Fruit fly (Drosophila melanogaster) whole organism, prepupa: ENCODE measurements around the gene CG1662.

Experiments
- CG10631 ChIP-seq: fragments of 200-800 bp; sonication (Bioruptor generic); optimal IDR thresholded peaks from 2 replicates; lab custom pipeline; 2016; ENCODE audit warnings: missing biosample characterization, missing genetic modification characterization
- CG10669 ChIP-seq: fragments of 200-800 bp; sonication (Bioruptor generic); optimal IDR thresholded peaks from 3 replicates; lab custom pipeline; 2018; ENCODE audit warnings: missing biosample characterization, mild to moderate bottlenecking, missing genetic modification characterization, moderate library complexity
- CG11294 ChIP-seq: fragments of 200-800 bp; sonication (Bioruptor generic); IDR thresholded peaks from 2 replicates; pipeline ENCODE4 v1.3.6; 2022; ENCODE audit warnings: missing biosample characterization, missing genetic modification characterization
- CG11762 ChIP-seq: fragments of 200-800 bp; sonication (Bioruptor generic); optimal IDR thresholded peaks from 3 replicates; lab custom pipeline; 2016; ENCODE audit warnings: missing biosample characterization, missing genetic modification characterization; ENCODE audit not compliant: insufficient read depth
- CG11902 ChIP-seq: fragments of 200-800 bp; sonication (Bioruptor generic); optimal IDR thresholded peaks from 3 replicates; lab custom pipeline; 2016; ENCODE audit warnings: missing biosample characterization, missing genetic modification characterization
- CG15336 ChIP-seq: fragments of 200-800 bp; sonication (Bioruptor generic); IDR thresholded peaks from 2 replicates; pipeline ENCODE4 v1.3.6; 2022; ENCODE audit warnings: missing biosample characterization, missing genetic modification characterization
- CG1621 ChIP-seq: fragments of 200-800 bp; sonication (Bioruptor generic); optimal IDR thresholded peaks from 3 replicates; lab custom pipeline; 2018; ENCODE audit warnings: missing biosample characterization, mild to moderate bottlenecking, missing genetic modification characterization
- CG16779 ChIP-seq: fragments of 200-800 bp; sonication (Bioruptor generic); optimal IDR thresholded peaks from 3 replicates; lab custom pipeline; 2017; ENCODE audit warnings: missing biosample characterization, mild to moderate bottlenecking, missing genetic modification characterization
- CG3032 ChIP-seq: fragments of 200-800 bp; optimal IDR thresholded peaks from 2 replicates; lab custom pipeline; 2019; ENCODE audit warnings: missing biosample characterization, mild to moderate bottlenecking, missing genetic modification characterization, moderate library complexity
- CG31627 ChIP-seq: fragments of 200-800 bp; sonication (Bioruptor generic); optimal IDR thresholded peaks from 3 replicates; lab custom pipeline; 2016; ENCODE audit warnings: missing biosample characterization, missing genetic modification characterization
- CG32006 ChIP-seq: fragments of 200-800 bp; sonication (Bioruptor generic); optimal IDR thresholded peaks from 3 replicates; lab custom pipeline; 2017; ENCODE audit warnings: missing biosample characterization, mild to moderate bottlenecking, missing genetic modification characterization
- CG3919 ChIP-seq: fragments of 200-800 bp; sonication (Bioruptor generic); optimal IDR thresholded peaks from 3 replicates; lab custom pipeline; 2016; ENCODE audit warnings: missing biosample characterization, missing genetic modification characterization
- CG4318 ChIP-seq: fragments of 200-800 bp; sonication (Bioruptor generic); optimal IDR thresholded peaks from 3 replicates; lab custom pipeline; 2017; ENCODE audit warnings: missing biosample characterization, mild to moderate bottlenecking, missing genetic modification characterization
- CG6163 ChIP-seq: fragments of 200-800 bp; sonication (Bioruptor generic); IDR thresholded peaks from 3 replicates; pipeline ENCODE4 v1.3.6; 2022; ENCODE audit warnings: missing biosample characterization, missing genetic modification characterization
- CG6792 ChIP-seq: fragments of 200-800 bp; sonication (Bioruptor generic); optimal IDR thresholded peaks from 3 replicates; lab custom pipeline; 2016; ENCODE audit warnings: missing biosample characterization, missing genetic modification characterization
- CG6808 ChIP-seq: fragments of 200-800 bp; sonication (Bioruptor generic); optimal IDR thresholded peaks from 3 replicates; lab custom pipeline; 2017; ENCODE audit warnings: missing biosample characterization, missing genetic modification characterization, mild to moderate bottlenecking, moderate library complexity, missing genetic modification reagents
- CG7368 ChIP-seq: fragments of 200-800 bp; sonication (Bioruptor generic); optimal IDR thresholded peaks from 3 replicates; lab custom pipeline; 2016; ENCODE audit warnings: missing biosample characterization, missing genetic modification characterization
- CG8319 ChIP-seq: fragments of 200-800 bp; sonication (Bioruptor generic); optimal IDR thresholded peaks from 3 replicates; lab custom pipeline; 2016; ENCODE audit warnings: missing biosample characterization, missing genetic modification characterization
- CG9139 ChIP-seq: fragments of 200-800 bp; sonication (Bioruptor generic); optimal IDR thresholded peaks from 3 replicates; lab custom pipeline; 2017; ENCODE audit warnings: missing biosample characterization, mild to moderate bottlenecking, missing genetic modification characterization
- Eip75B ChIP-seq: fragments of 200-800 bp; sonication (Bioruptor generic); optimal IDR thresholded peaks from 3 replicates; lab custom pipeline; 2016; ENCODE audit warnings: missing biosample characterization, missing genetic modification characterization
- Ets21C ChIP-seq: fragments of 200-800 bp; sonication (Bioruptor generic); optimal IDR thresholded peaks from 3 replicates; lab custom pipeline; 2016; ENCODE audit warnings: missing biosample characterization, missing genetic modification characterization
- Ets96B ChIP-seq: fragments of 200-800 bp; optimal IDR thresholded peaks from 2 replicates; lab custom pipeline; 2019; ENCODE audit warnings: missing biosample characterization, mild to moderate bottlenecking, missing genetic modification characterization, moderate library complexity
- Gug ChIP-seq: fragments of 200-800 bp; sonication (Bioruptor generic); IDR thresholded peaks from 2 replicates; pipeline ENCODE4 v1.3.6; 2022; ENCODE audit warnings: missing biosample characterization, missing genetic modification characterization
- Hr38 ChIP-seq: sonication (Bioruptor generic); optimal IDR thresholded peaks from 2 replicates; lab custom pipeline; 2016; ENCODE audit warnings: missing biosample characterization, missing genetic modification characterization
- Hr4 ChIP-seq: fragments of 200-800 bp; sonication (Bioruptor generic); optimal IDR thresholded peaks from 3 replicates; lab custom pipeline; 2016; ENCODE audit warnings: missing biosample characterization, missing genetic modification characterization
- OdsH ChIP-seq: fragments of 200-800 bp; sonication (Bioruptor generic); optimal IDR thresholded peaks from 3 replicates; lab custom pipeline; 2016; ENCODE audit warnings: missing biosample characterization, missing genetic modification characterization
- Smox ChIP-seq: fragments of 200-800 bp; sonication (Bioruptor generic); optimal IDR thresholded peaks from 3 replicates; lab custom pipeline; 2016; ENCODE audit warnings: missing biosample characterization, missing genetic modification characterization
- Sox102F ChIP-seq: fragments of 200-800 bp; sonication (Bioruptor generic); optimal IDR thresholded peaks from 2 replicates; lab custom pipeline; 2016; ENCODE audit warnings: missing biosample characterization, mild to moderate bottlenecking, missing genetic modification characterization
- Sox14 ChIP-seq: fragments of 200-800 bp; sonication (Bioruptor generic); optimal IDR thresholded peaks from 3 replicates; lab custom pipeline; 2016; ENCODE audit warnings: missing biosample characterization, missing genetic modification characterization
- achi ChIP-seq: fragments of 200-800 bp; sonication (Bioruptor generic); optimal IDR thresholded peaks from 3 replicates; lab custom pipeline; 2016; ENCODE audit warnings: missing biosample characterization, missing genetic modification characterization
- acj6 ChIP-seq: fragments of 200-800 bp; sonication (Bioruptor generic); optimal IDR thresholded peaks from 3 replicates; lab custom pipeline; 2016; ENCODE audit warnings: missing biosample characterization, missing genetic modification characterization
- cyc ChIP-seq: fragments of 200-800 bp; sonication (Bioruptor generic); optimal IDR thresholded peaks from 3 replicates; lab custom pipeline; 2016; ENCODE audit warnings: missing biosample characterization, missing genetic modification characterization
- dac ChIP-seq: fragments of 200-800 bp; sonication (Bioruptor generic); optimal IDR thresholded peaks from 2 replicates; lab custom pipeline; 2017; ENCODE audit warnings: missing biosample characterization, mild to moderate bottlenecking, missing genetic modification characterization
- dsx ChIP-seq: fragments of 200-800 bp; optimal IDR thresholded peaks from 3 replicates; lab custom pipeline; 2019; ENCODE audit warnings: missing biosample characterization, mild to moderate bottlenecking, missing genetic modification characterization, moderate library complexity; ENCODE audit not compliant: poor library complexity, severe bottlenecking
- eg ChIP-seq: fragments of 200-800 bp; sonication (Bioruptor generic); IDR thresholded peaks from 3 replicates; pipeline ENCODE4 v1.3.6; 2022; ENCODE audit warnings: missing biosample characterization, missing genetic modification characterization
- fd85E ChIP-seq: fragments of 200-800 bp; sonication (Bioruptor generic); optimal IDR thresholded peaks from 3 replicates; lab custom pipeline; 2016; ENCODE audit warnings: missing biosample characterization, missing genetic modification characterization
- fkh ChIP-seq: fragments of 200-800 bp; sonication (Bioruptor generic); optimal IDR thresholded peaks from 3 replicates; lab custom pipeline; 2017; ENCODE audit warnings: missing biosample characterization, mild to moderate bottlenecking, missing genetic modification characterization, moderate library complexity
- lz ChIP-seq: fragments of 200-800 bp; sonication (Bioruptor generic); optimal IDR thresholded peaks from 3 replicates; lab custom pipeline; 2016; ENCODE audit warnings: missing biosample characterization, missing genetic modification characterization
- net ChIP-seq: fragments of 200-800 bp; sonication (Bioruptor generic); optimal IDR thresholded peaks from 3 replicates; lab custom pipeline; 2016; ENCODE audit warnings: missing biosample characterization, missing genetic modification characterization
- salr ChIP-seq, 2 experiments: fragments of 200-800 bp; sonication (Bioruptor generic); optimal IDR thresholded peaks; 3 replicates each; lab custom pipeline; 2016 to 2018; ENCODE audit warnings: missing biosample characterization in 2 of 2, missing genetic modification characterization in 2 of 2, mild to moderate bottlenecking in 1 of 2
- spab ChIP-seq: fragments of 200-800 bp; sonication (Bioruptor generic); optimal IDR thresholded peaks from 2 replicates; lab custom pipeline; 2017; ENCODE audit warnings: missing biosample characterization, mild to moderate bottlenecking, missing genetic modification characterization, missing genetic modification reagents
- ss ChIP-seq, 2 experiments: fragments of 200-800 bp; sonication (Bioruptor generic); optimal IDR thresholded peaks; 2 replicates in 1 of 2; 3 replicates in 1 of 2; lab custom pipeline; 2017 to 2018; ENCODE audit warnings: mild to moderate bottlenecking in 2 of 2, missing biosample characterization in 2 of 2, missing genetic modification characterization in 2 of 2, moderate library complexity in 1 of 2
- svp ChIP-seq: fragments of 200-800 bp; sonication (Bioruptor generic); peaks from one replicate; lab custom pipeline; 2016; ENCODE audit warnings: missing biosample characterization, missing genetic modification characterization
- topi ChIP-seq: fragments of 200-800 bp; sonication (Bioruptor generic); optimal IDR thresholded peaks from 3 replicates; lab custom pipeline; 2016; ENCODE audit warnings: missing biosample characterization, missing genetic modification characterization
- vri ChIP-seq: fragments of 200-800 bp; sonication (Bioruptor generic); optimal IDR thresholded peaks from 3 replicates; lab custom pipeline; 2016; ENCODE audit warnings: missing biosample characterization, mild to moderate bottlenecking, missing genetic modification characterization

CG1662 gene

dm6 chrX:13390465-13391173 lies 3.3 kb downstream of the CG1662 start (continued):
- no peak for TF ChIP-seq dac (GFP tag; lab: Kevin White, UChicago)
- no peak for TF ChIP-seq CG11902
- TF ChIP-seq Gug (GFP tag; lab: Robert Waterston, UW), result peak; percentile 82
- no peak for TF ChIP-seq CG1621
- peak; percentile 24 for TF ChIP-seq svp
- peak; percentile 20 for TF ChIP-seq CG8319
- peak; percentile 20 for TF ChIP-seq cyc
- peak; percentile 73 for TF ChIP-seq CG32006 (GFP tag; lab: Kevin White, UChicago)
- TF ChIP-seq CG3032, result peak; percentile 74
- TF ChIP-seq dsx (GFP tag; lab: Kevin White, UChicago), result peak; percentile 72
- peak; percentile 45 for TF ChIP-seq Hr4 (GFP tag; lab: Kevin White, UChicago)
- TF ChIP-seq CG6163, result peak; percentile 84
- TF ChIP-seq CG10669 (GFP tag; lab: Kevin White, UChicago), result peak; percentile 50
- peak in 1 of 2 experiments; percentile 29 for TF ChIP-seq salr (GFP tag; optimal IDR thresholded peaks at IDR 0.05; lab: Kevin White, UChicago)
- TF ChIP-seq Ets21C, result no peak
- TF ChIP-seq achi (GFP tag; lab: Kevin White, UChicago), result peak; percentile 66
- no peak for TF ChIP-seq Sox14 (GFP tag; lab: Kevin White, UChicago)
- TF ChIP-seq CG16779 (tag; lab: Kevin White, UChicago), result peak; percentile 11
- TF ChIP-seq fd85E (GFP tag; lab: Kevin White, UChicago), result no peak
- peak; percentile 63 for TF ChIP-seq CG6808 (GFP tag; lab: Kevin White, UChicago)
- TF ChIP-seq spab (GFP tag; lab: Kevin White, UChicago), result peak; percentile 9
- peak; percentile 92 for TF ChIP-seq eg
- TF ChIP-seq vri, result peak; percentile 67
- peak; percentile 37 for TF ChIP-seq net
- peak; percentile 74 for TF ChIP-seq CG10631
- TF ChIP-seq CG4318 (GFP tag; lab: Kevin White, UChicago), result no peak
- TF ChIP-seq Eip75B (GFP tag; lab: Kevin White, UChicago), result no peak
- TF ChIP-seq OdsH (GFP tag; lab: Kevin White, UChicago), result peak; percentile 59
- TF ChIP-seq Sox102F (GFP tag; lab: Kevin White, UChicago), result no peak
- no peak for TF ChIP-seq CG11762 (GFP tag; lab: Kevin White, UChicago)
- peak; percentile 74 for TF ChIP-seq Ets96B (tag; lab: Kevin White, UChicago)
- peak; percentile 45 for TF ChIP-seq CG3919 (GFP tag; lab: Kevin White, UChicago)
- peak; percentile 80 for TF ChIP-seq CG11294
- peak; percentile 89 for TF ChIP-seq CG15336 (GFP tag; lab: Robert Waterston, UW)
- TF ChIP-seq topi (GFP tag; lab: Kevin White, UChicago), result peak; percentile 28
- TF ChIP-seq CG9139, result peak; percentile 58
- TF ChIP-seq Hr38 (GFP tag; lab: Kevin White, UChicago), result no peak
- TF ChIP-seq lz (GFP tag; lab: Kevin White, UChicago), result peak; percentile 2

- TF ChIP-seq fkh (no peak), dsx (GFP tag; lab: Kevin White, UChicago) (no peak), ss (GFP tag; optimal IDR thresholded peaks at IDR 0.05; lab: Kevin White, UChicago) (no peak), CG6163 (0 out of 3 replicates have a peak, but pooled peaks have one; percentile 35), CG10669 (GFP tag; lab: Kevin White, UChicago) (peak; percentile 11), dac (GFP tag; lab: Kevin White, UChicago) (no peak), CG3032 (no peak), Eip75B (GFP tag; lab: Kevin White, UChicago) (no peak), CG6808 (GFP tag; lab: Kevin White, UChicago) (no peak), Hr38 (GFP tag; lab: Kevin White, UChicago) (no peak), Smox (GFP tag; lab: Kevin White, UChicago) (no peak), CG6792 (GFP tag; lab: Kevin White, UChicago) (no peak), Ets96B (tag; lab: Kevin White, UChicago) (no peak), CG31627 (GFP tag; lab: Kevin White, UChicago) (no peak), CG1621 (no peak), net (peak; percentile 15), svp (no peak), lz (GFP tag; lab: Kevin White, UChicago) (no peak), CG11294 (no peak), Hr4 (GFP tag; lab: Kevin White, UChicago) (peak; percentile 2), CG32006 (GFP tag; lab: Kevin White, UChicago) (peak; percentile 17), CG7368 (no peak), Ets21C (no peak), acj6 (GFP tag; lab: Kevin White, UChicago) (no peak), CG3919 (GFP tag; lab: Kevin White, UChicago) (peak; percentile 73), OdsH (GFP tag; lab: Kevin White, UChicago) (no peak)
Measured at dm6 chrX:13391174-13392040, 4.0 kb downstream of the CG1662 start.
